Worm (Caenorhabditis elegans) whole organism, L4/young adult: ENCODE data around the gene ncx-3.

Experiments
- W03F9.2 ChIP-seq: fragments of 150-350 bp; optimal IDR thresholded peaks from 2 replicates; lab custom pipeline; 2014; ENCODE audit warnings: missing biosample characterization, missing genetic modification characterization
- him-1 ChIP-seq: sonication (generic microtip); optimal IDR thresholded peaks from 2 replicates; lab custom pipeline; 2016; ENCODE audit warnings: missing genotype, missing genetic modification reagents, missing genetic modification characterization, missing compliant biosample characterization

ce11 chrIV:10699000-10699399, 17.4 kb upstream of the ncx-3 start:
- TF ChIP-seq W03F9.2 (tag; lab: Kevin White, UChicago) (no peak), him-1 (tag; lab: Kevin White, UChicago) (no peak)
